Fruit fly (Drosophila melanogaster): ENCODE data around the gene CG12689.

Gene CG12689

dm6 chrX:7626847-7627497 lies 41.0 kb upstream of the CG12689 start (continued):
- TF ChIP-seq Blimp-1 (GFP tag; optimal IDR thresholded peaks at IDR 0.05) (no peak), fd85E (GFP tag; optimal IDR thresholded peaks at IDR 0.05) (no peak), Eip78C (GFP tag) (peak; percentile 59), fkh (GFP tag; optimal IDR thresholded peaks at IDR 0.05) (peak; percentile 35), topi (GFP tag; optimal IDR thresholded peaks at IDR 0.05) (peak; percentile 6), CG4318 (GFP tag; optimal IDR thresholded peaks at IDR 0.05) (no peak), Gug (GFP tag; IDR thresholded peaks at IDR 0.05) (no peak), CG3919 (GFP tag; optimal IDR thresholded peaks at IDR 0.05) (peak; percentile 45), vri (GFP tag; optimal IDR thresholded peaks at IDR 0.05) (peak; percentile 2), Ets21C (GFP tag; optimal IDR thresholded peaks at IDR 0.05) (no peak), salr (GFP tag; optimal IDR thresholded peaks at IDR 0.05) (peak in 1 of 2 experiments; percentile 19), Hr4 (GFP tag; optimal IDR thresholded peaks at IDR 0.05) (no peak), Smox (GFP tag; optimal IDR thresholded peaks at IDR 0.05) (no peak), CG7368 (GFP tag; optimal IDR thresholded peaks at IDR 0.05) (no peak), spab (GFP tag; optimal IDR thresholded peaks at IDR 0.05) (no peak), CG31627 (GFP tag; optimal IDR thresholded peaks at IDR 0.05) (no peak), CG34406 (GFP tag; optimal IDR thresholded peaks at IDR 0.05) (peak; percentile 8), ss (GFP tag; optimal IDR thresholded peaks at IDR 0.05) (peak; percentile 52 to 57), pdm3 (GFP tag; optimal IDR thresholded peaks at IDR 0.05) (no peak), Sox14 (GFP tag; optimal IDR thresholded peaks at IDR 0.05) (peak; percentile 8), Met (GFP tag; optimal IDR thresholded peaks at IDR 0.05) (peak; percentile 8), CG8632 (GFP tag; optimal IDR thresholded peaks at IDR 0.05) (peak; percentile 33), CG1621 (tag; optimal IDR thresholded peaks at IDR 0.05) (peak; percentile 3), CG6276 (GFP tag; optimal IDR thresholded peaks at IDR 0.05) (peak; percentile 47), dsx (GFP tag; optimal IDR thresholded peaks at IDR 0.05; ENCODE audit: poor library complexity, severe bottlenecking) (peak; percentile 4), esn (GFP tag; optimal IDR thresholded peaks at IDR 0.05) (no peak), CG11294 (GFP tag; IDR thresholded peaks at IDR 0.05) (no peak), Lpt (GFP tag; optimal IDR thresholded peaks at IDR 0.05) (peak; percentile 48), CG6792 (GFP tag; optimal IDR thresholded peaks at IDR 0.05) (no peak), OdsH (GFP tag; optimal IDR thresholded peaks at IDR 0.05) (no peak), net (GFP tag; optimal IDR thresholded peaks at IDR 0.05) (peak; percentile 13), CG16779 (tag; optimal IDR thresholded peaks at IDR 0.05) (no peak), lz (GFP tag; optimal IDR thresholded peaks at IDR 0.05) (no peak), cyc (GFP tag; optimal IDR thresholded peaks at IDR 0.05) (no peak), Eip93F (GFP tag; optimal IDR thresholded peaks at IDR 0.05) (no peak), CG6808 (GFP tag; optimal IDR thresholded peaks at IDR 0.05) (no peak), CG8119 (GFP tag; IDR thresholded peaks at IDR 0.05) (0 out of 3 replicates have a peak, but pooled peaks have one; percentile 63), Sox15 (GFP tag; optimal IDR thresholded peaks at IDR 0.05) (no peak), CG15336 (GFP tag; IDR thresholded peaks at IDR 0.05) (peak; percentile 25; the same call in 1 of the 2 replicates), CG11902 (GFP tag; optimal IDR thresholded peaks at IDR 0.05) (no peak), Eip75B (GFP tag; optimal IDR thresholded peaks at IDR 0.05) (no peak), dac (GFP tag; optimal IDR thresholded peaks at IDR 0.05) (no peak), eg (GFP tag; IDR thresholded peaks at IDR 0.05) (peak; percentile 79), CG10669 (GFP tag; optimal IDR thresholded peaks at IDR 0.05) (peak; percentile 11)
